Worm (Caenorhabditis elegans): Measurements from ENCODE around the gene F59B10.6.

F59B10.6 gene

ce11 chrII:10500674-10501073 lies 23.6 kb downstream of the F59B10.6 start:
- TF ChIP-seq F37B4.10 (GFP tag; IDR thresholded peaks at IDR 0.05) (no peak), hsf-1 (GFP tag; IDR thresholded peaks at IDR 0.05) (no peak), mes-4 (tag; optimal IDR thresholded peaks at IDR 0.05) (no peak), lin-26 (GFP tag; IDR thresholded peaks at IDR 0.05) (no peak), unc-62 (GFP tag; optimal IDR thresholded peaks at IDR 0.05) (no peak), C06A6.2 (GFP tag; conservative IDR thresholded peaks at IDR 0.05) (no peak), hrde-1 (tag; optimal IDR thresholded peaks at IDR 0.05; ENCODE audit: borderline replicate concordance) (no peak), snpc-1.3 (tag; optimal IDR thresholded peaks at IDR 0.05; ENCODE audit: insufficient read depth) (no peak)

ce11 chrII:10495912-10496311 lies 28.4 kb downstream of the F59B10.6 start, which contains the start of gene ZK666.12:
Gene ZK666.12, plus strand, starts transcription at chrII:10496212.
- TF ChIP-seq lag-1 (GFP tag; IDR thresholded peaks at IDR 0.05) (no peak), pha-4 (tag; optimal IDR thresholded peaks at IDR 0.05) (no peak), snpc-1.3 (tag; optimal IDR thresholded peaks at IDR 0.05; ENCODE audit: insufficient read depth) (no peak), ztf-25 (GFP tag; IDR thresholded peaks at IDR 0.05) (no peak), ZK185.1 (tag; optimal IDR thresholded peaks at IDR 0.05; ENCODE audit: poor library complexity, severe bottlenecking) (no peak), ceh-100 (GFP tag; IDR thresholded peaks at IDR 0.05) (no peak), gei-17 (GFP tag; optimal IDR thresholded peaks at IDR 0.05) (no peak), let-607 (tag; optimal IDR thresholded peaks at IDR 0.05) (no peak), F37B4.10 (GFP tag; IDR thresholded peaks at IDR 0.05) (no peak), nfya-2 (GFP tag; IDR thresholded peaks at IDR 0.05) (no peak), nfya-1 (tag; optimal IDR thresholded peaks at IDR 0.05; ENCODE audit: borderline replicate concordance, insufficient read depth) (no peak), rcor-1 (GFP tag; IDR thresholded peaks at IDR 0.05) (no peak), lsy-27 (tag; optimal IDR thresholded peaks at IDR 0.05; ENCODE audit: borderline replicate concordance, insufficient read depth) (no peak), C17E4.6 (GFP tag; IDR thresholded peaks at IDR 0.05) (no peak), snpc-3.4 (tag; optimal IDR thresholded peaks at IDR 0.05) (no peak), somi-1 (GFP tag; optimal IDR thresholded peaks at IDR 0.05) (no peak), B0019.2 (GFP tag; conservative IDR thresholded peaks at IDR 0.05) (no peak)

ce11 chrII:10494467-10494866 lies 29.8 kb downstream of the F59B10.6 start, which contains the start of gene ZK666.14:
Gene ZK666.14, plus strand, starts transcription at chrII:10494767.
- TF ChIP-seq attf-3 (GFP tag; conservative IDR thresholded peaks at IDR 0.05), result no peak
- TF ChIP-seq lin-40 (tag; optimal IDR thresholded peaks at IDR 0.05), result no peak
- TF ChIP-seq egl-44 (GFP tag; IDR thresholded peaks at IDR 0.05), result no peak
- TF ChIP-seq snpc-1.1 (tag; optimal IDR thresholded peaks at IDR 0.05; ENCODE audit: insufficient read depth), result no peak
- TF ChIP-seq lsy-27 (tag; optimal IDR thresholded peaks at IDR 0.05; ENCODE audit: borderline replicate concordance, insufficient read depth), result no peak
- no peak for TF ChIP-seq Y56A3A.18 (GFP tag; IDR thresholded peaks at IDR 0.05)
- no peak for TF ChIP-seq ztf-18 (tag; optimal IDR thresholded peaks at IDR 0.05)
- no peak for TF ChIP-seq madf-8 (GFP tag; conservative IDR thresholded peaks at IDR 0.05)
- TF ChIP-seq zim-3 (tag; optimal IDR thresholded peaks at IDR 0.05), result no peak
- no peak for TF ChIP-seq bed-2 (GFP tag; IDR thresholded peaks at IDR 0.05)
- no peak for TF ChIP-seq Y53F4B.3 (GFP tag; IDR thresholded peaks at IDR 0.05)
- TF ChIP-seq ekl-4 (GFP tag; IDR thresholded peaks at IDR 0.05), result no peak
- no peak for TF ChIP-seq dpff-1 (tag; optimal IDR thresholded peaks at IDR 0.05)
- no peak for TF ChIP-seq B0261.1 (tag; optimal IDR thresholded peaks at IDR 0.05)
- TF ChIP-seq die-1 (tag; optimal IDR thresholded peaks at IDR 0.05), result no peak
- no peak for TF ChIP-seq somi-1 (GFP tag; optimal IDR thresholded peaks at IDR 0.05)
- no peak for TF ChIP-seq lsl-1 (GFP tag; optimal IDR thresholded peaks at IDR 0.05)
- TF ChIP-seq F49E8.2 (tag; optimal IDR thresholded peaks at IDR 0.05; ENCODE audit: insufficient read depth), result no peak

Data from whole organism, young adult.